Fruit fly (Drosophila melanogaster): ENCODE measurements around the gene CG10026.
A peak's percentile ranks its signal among the peaks of the same experiment; 100 is the strongest.

Gene CG10026

dm6 chr2L:19492934-19493686, 39.1 kb downstream of the CG10026 start, which contains the start of the genes swm and Ctu2 (continued):
- no peak for TF ChIP-seq HLHmδ (GFP tag; optimal IDR thresholded peaks at IDR 0.05)
- 0 out of 4 replicates have a peak, but pooled peaks have one; percentile 80 for TF ChIP-seq chinmo (GFP tag; IDR thresholded peaks at IDR 0.05; ENCODE audit: partially characterized antibody)
- TF ChIP-seq CG2199 (GFP tag; IDR thresholded peaks at IDR 0.05), result no peak
- peak; percentile 82 for TF ChIP-seq CG12659 (GFP tag; optimal IDR thresholded peaks at IDR 0.05)
- no peak for TF ChIP-seq Ets65A (GFP tag)
- peak; percentile 28 for TF ChIP-seq lilli (GFP tag; optimal IDR thresholded peaks at IDR 0.05)
- no peak for TF ChIP-seq wek (GFP tag; optimal IDR thresholded peaks at IDR 0.05)
- TF ChIP-seq CG10209 (GFP tag; optimal IDR thresholded peaks at IDR 0.05), result no peak
- peak; percentile 58 for TF ChIP-seq CG33557 (GFP tag; optimal IDR thresholded peaks at IDR 0.05)
- TF ChIP-seq CoRest (tag; optimal IDR thresholded peaks at IDR 0.05), result peak; percentile 89
- peak; percentile 13 for TF ChIP-seq Spps (tag; optimal IDR thresholded peaks at IDR 0.05)
- no peak for TF ChIP-seq Lpt (GFP tag; optimal IDR thresholded peaks at IDR 0.05)
- TF ChIP-seq ind (GFP tag; optimal IDR thresholded peaks at IDR 0.05), result peak; percentile 68
- TF ChIP-seq en (GFP tag; optimal IDR thresholded peaks at IDR 0.05), result no peak
- no peak for TF ChIP-seq CG5245 (GFP tag; optimal IDR thresholded peaks at IDR 0.05)
- TF ChIP-seq CG11456 (GFP tag; IDR thresholded peaks at IDR 0.05), result no peak
- TF ChIP-seq Meics (GFP tag; optimal IDR thresholded peaks at IDR 0.05), result no peak
- no peak; the same call in 1 of the 2 replicates for TF ChIP-seq MBD-R2 (GFP tag; IDR thresholded peaks at IDR 0.05)
- TF ChIP-seq CG11247 (GFP tag; IDR thresholded peaks at IDR 0.05), result no peak
- peak; percentile 96 for TF ChIP-seq MESR4 (GFP tag; optimal IDR thresholded peaks at IDR 0.05)
- TF ChIP-seq NFAT (GFP tag; IDR thresholded peaks at IDR 0.05), result no peak
- peak; percentile 34 for TF ChIP-seq CG8290 (GFP tag; optimal IDR thresholded peaks at IDR 0.05)
- peak in 1 of 2 experiments; percentile 29 for TF ChIP-seq CG8290 (tag; optimal IDR thresholded peaks at IDR 0.05)
- no peak for TF ChIP-seq Mad (GFP tag; optimal IDR thresholded peaks at IDR 0.05)
- no peak for TF ChIP-seq Mrtf (GFP tag; IDR thresholded peaks at IDR 0.05)
- TF ChIP-seq knrl (GFP tag; IDR thresholded peaks at IDR 0.05; ENCODE audit: partially characterized antibody), result peak; percentile 69; the same call in 2 of the 3 replicates
- no peak for TF ChIP-seq ATbp (GFP tag; optimal IDR thresholded peaks at IDR 0.05)
- TF ChIP-seq E2f1 (GFP tag; IDR thresholded peaks at IDR 0.05), result peak; percentile 46
- TF ChIP-seq Aef1 (GFP tag; IDR thresholded peaks at IDR 0.05), result peak; percentile 51
- TF ChIP-seq sd (tag; optimal IDR thresholded peaks at IDR 0.05), result peak; percentile 89
- peak; percentile 74 for TF ChIP-seq Fer1 (GFP tag; optimal IDR thresholded peaks at IDR 0.05)
- TF ChIP-seq CG9797 (GFP tag; optimal IDR thresholded peaks at IDR 0.05), result peak; percentile 16
- TF ChIP-seq crp (GFP tag; optimal IDR thresholded peaks at IDR 0.05), result peak in 1 of 2 experiments; percentile 47
- TF ChIP-seq CG14710 (tag; optimal IDR thresholded peaks at IDR 0.05), result peak; percentile 82
- TF ChIP-seq bigmax (GFP tag; optimal IDR thresholded peaks at IDR 0.05), result no peak
- peak; percentile 50 for TF ChIP-seq exex (tag; optimal IDR thresholded peaks at IDR 0.05)
- peak; percentile 60; the same call in 1 of the 2 replicates for TF ChIP-seq bbx (GFP tag; IDR thresholded peaks at IDR 0.05; ENCODE audit: partially characterized antibody)
- no peak for TF ChIP-seq CG4282 (GFP tag; optimal IDR thresholded peaks at IDR 0.05)
- TF ChIP-seq tll (GFP tag; optimal IDR thresholded peaks at IDR 0.05), result no peak
- TF ChIP-seq phol (tag; optimal IDR thresholded peaks at IDR 0.05), result peak; percentile 79
- TF ChIP-seq salm (tag; optimal IDR thresholded peaks at IDR 0.05), result no peak
- TF ChIP-seq sqz (GFP tag; optimal IDR thresholded peaks at IDR 0.05), result no peak
- no peak for TF ChIP-seq tio (GFP tag; optimal IDR thresholded peaks at IDR 0.05)
- TF ChIP-seq Hr3 (GFP tag; optimal IDR thresholded peaks at IDR 0.05), result peak; percentile 68
- no peak for TF ChIP-seq CG33213 (GFP tag; optimal IDR thresholded peaks at IDR 0.05)
- TF ChIP-seq Atf6 (GFP tag; IDR thresholded peaks at IDR 0.05), result no peak; the same call in 1 of the 2 replicates
- peak; percentile 74 for TF ChIP-seq twi (tag; optimal IDR thresholded peaks at IDR 0.05)
- no peak for TF ChIP-seq Bteb2 (GFP tag; optimal IDR thresholded peaks at IDR 0.05)
- peak; percentile 75 for TF ChIP-seq PHDP (tag; optimal IDR thresholded peaks at IDR 0.05)
